Worm (Caenorhabditis elegans) whole organism, L4 larva: Measurements from ENCODE around the gene scl-13.

Experiments
- ama-1 ChIP-seq: fragments of 150-350 bp; optimal IDR thresholded peaks from 2 replicates; lab custom pipeline; 2014; ENCODE audit warnings: inconsistent platforms, mixed read lengths
- egl-27 ChIP-seq: sonication (generic microtip); optimal IDR thresholded peaks from 3 replicates; lab custom pipeline; 2017; ENCODE audit warnings: missing biosample characterization, missing genetic modification reagents, missing genetic modification characterization
- hlh-30 ChIP-seq: sonication (generic microtip); optimal IDR thresholded peaks from 2 replicates; lab custom pipeline; 2017; ENCODE audit warnings: antibody characterized with exemption, mild to moderate bottlenecking, missing genetic modification characterization, missing compliant biosample characterization; ENCODE audit not compliant: insufficient read depth
- lin-15B ChIP-seq: fragments of 150-350 bp; sonication (generic microtip); optimal IDR thresholded peaks from 3 replicates; lab custom pipeline; 2014; ENCODE audit warnings: missing biosample characterization, missing genetic modification characterization
- nhr-25 ChIP-seq: sonication (generic microtip); optimal IDR thresholded peaks from 2 replicates; lab custom pipeline; 2017; ENCODE audit warnings: missing genetic modification characterization, mild to moderate bottlenecking, missing compliant biosample characterization, antibody characterized with exemption, moderate library complexity, borderline replicate concordance; ENCODE audit not compliant: insufficient read depth
- nhr-77 ChIP-seq: fragments of 150-350 bp; optimal IDR thresholded peaks from 2 replicates; lab custom pipeline; 2014; ENCODE audit warnings: missing biosample characterization, missing genetic modification characterization
- pqm-1 ChIP-seq: sonication (generic microtip); optimal IDR thresholded peaks from 2 replicates; lab custom pipeline; 2017; ENCODE audit warnings: missing biosample characterization, missing genetic modification characterization
- snpc-4 ChIP-seq: fragments of 150-350 bp; optimal IDR thresholded peaks from 2 replicates; lab custom pipeline; 2014; ENCODE audit warnings: missing biosample characterization, missing genetic modification characterization

DNA sequence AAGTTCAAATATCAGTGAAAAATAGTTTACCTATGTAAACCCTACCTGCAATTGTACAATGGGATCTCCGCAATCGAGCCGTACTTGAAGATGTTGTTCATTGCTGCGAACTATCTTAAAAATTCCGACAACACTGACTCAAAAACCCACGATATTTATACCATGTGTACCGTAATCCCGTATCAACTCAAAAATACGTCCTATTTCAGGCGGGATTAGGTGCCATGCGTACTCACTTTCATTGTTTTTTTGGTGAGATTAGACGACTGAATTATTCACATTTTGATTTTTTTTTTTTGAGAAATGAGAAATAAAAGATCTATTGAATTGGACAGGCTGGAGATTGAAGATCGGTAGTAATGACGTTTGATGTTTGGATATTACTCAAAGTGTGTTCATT lies 11.1 kb downstream of the scl-13 start, which contains the start of gene srt-30:
- TF ChIP-seq snpc-4 (no peak), pqm-1 (tag; lab: Kevin White, UChicago) (no peak), hlh-30 (tag; lab: Kevin White, UChicago) (no peak), lin-15B (no peak), nhr-77 (tag; lab: Kevin White, UChicago) (no peak), ama-1 (no peak), egl-27 (tag; lab: Kevin White, UChicago) (no peak), nhr-25 (tag; lab: Kevin White, UChicago) (no peak)
